Fruit fly (Drosophila melanogaster): Measurements from ENCODE around the gene mfrn.

mfrn gene

DNA sequence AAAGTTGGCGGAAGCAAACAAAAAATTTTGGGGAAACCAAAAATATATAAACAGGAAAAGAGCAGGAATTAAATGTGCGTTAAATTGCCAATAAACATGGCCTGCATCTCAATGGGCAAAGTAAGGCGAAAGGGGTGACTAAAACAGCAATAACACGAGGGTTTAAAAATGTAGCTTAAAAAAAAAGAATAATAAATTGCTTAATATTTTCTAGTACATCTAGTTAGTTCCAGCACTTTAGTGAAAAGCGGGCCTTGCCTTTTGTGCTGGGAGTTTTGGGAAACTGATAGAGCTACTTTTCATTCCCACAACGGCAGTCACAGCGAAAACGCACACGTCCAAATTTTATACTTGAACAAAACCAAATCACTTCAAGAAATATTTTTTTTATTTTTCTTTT is 35.7 kb downstream of the mfrn start, which contains the start of gene mil:
Gene mil, plus strand, starts transcription at position 301 of the 400 bp plus-strand sequence.
- no peak for TF ChIP-seq noc (tag; optimal IDR thresholded peaks at IDR 0.05)

DNA sequence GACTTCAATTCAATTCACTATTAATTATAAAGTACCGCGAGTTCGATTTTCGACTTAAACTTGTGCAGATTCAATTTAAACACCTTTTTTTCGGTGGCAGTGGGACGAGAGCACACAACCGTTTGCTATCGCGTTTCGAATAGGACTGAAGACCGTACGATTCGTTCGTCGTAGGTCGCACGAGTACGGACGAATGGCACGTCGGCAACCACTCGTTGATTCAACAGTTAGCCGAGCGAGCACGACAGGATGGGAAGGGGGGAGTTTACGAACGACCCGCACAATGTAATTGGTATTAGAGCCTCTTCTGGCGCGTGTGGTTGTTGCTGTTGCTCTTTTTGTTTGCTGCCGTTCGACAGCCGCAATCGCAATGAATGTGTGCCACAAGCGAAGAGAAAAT is 42.1 kb downstream of the mfrn start, which contains the start of gene CG34353:
Gene CG34353, minus strand, starts transcription at position 149 of the 400 bp plus-strand sequence.
- no peak for TF ChIP-seq noc (tag; optimal IDR thresholded peaks at IDR 0.05)
